Fruit fly (Drosophila melanogaster) whole organism, wandering third instar larva: ENCODE results near the gene Snap24.

Experiments
- Abd-B ChIP-seq: fragments of >200 bp; optimal IDR thresholded peaks from 2 replicates; lab custom pipeline; 2017; ENCODE audit warnings: missing biosample characterization, missing genetic modification characterization
- CG32264 ChIP-seq: fragments of 200-800 bp; sonication (Bioruptor generic); optimal IDR thresholded peaks from 2 replicates; lab custom pipeline; 2016; ENCODE audit warnings: missing biosample characterization, missing genetic modification characterization
- CG9705 ChIP-seq: fragments of 200-800 bp; sonication (Bioruptor generic); optimal IDR thresholded peaks from 2 replicates; lab custom pipeline; 2018; ENCODE audit warnings: missing biosample characterization, mild to moderate bottlenecking, missing genetic modification characterization
- CrebA ChIP-seq: fragments of 200-800 bp; sonication (Bioruptor generic); optimal IDR thresholded peaks from 2 replicates; lab custom pipeline; 2016; ENCODE audit warnings: missing biosample characterization, mild to moderate bottlenecking, missing genetic modification characterization, borderline replicate concordance
- Dfd ChIP-seq: fragments of >200 bp; optimal IDR thresholded peaks from 2 replicates; lab custom pipeline; 2017; ENCODE audit warnings: missing biosample characterization, missing genetic modification characterization
- Dif ChIP-seq: fragments of 200-275, 200-300 bp; sonication (Bioruptor generic); optimal IDR thresholded peaks from 2 replicates; lab custom pipeline; 2018; ENCODE audit warnings: missing biosample characterization, missing genetic modification characterization; ENCODE audit not compliant: partially characterized antibody
- GATAd ChIP-seq: sonication (Bioruptor generic); optimal IDR thresholded peaks from 2 replicates; lab custom pipeline; 2016; ENCODE audit warnings: missing biosample characterization, missing genetic modification characterization
- HLH106 ChIP-seq: fragments of 200-800 bp; optimal IDR thresholded peaks from 3 replicates; lab custom pipeline; 2019; ENCODE audit warnings: missing biosample characterization, mild to moderate bottlenecking, missing genetic modification characterization, moderate library complexity
- Hnf4 ChIP-seq: fragments of 200-800 bp; sonication (Bioruptor generic); optimal IDR thresholded peaks from 2 replicates; lab custom pipeline; 2016; ENCODE audit warnings: missing biosample characterization, mild to moderate bottlenecking, missing genetic modification characterization
- Hr78 ChIP-seq: fragments of >200 bp; optimal IDR thresholded peaks from 2 replicates; lab custom pipeline; 2017; ENCODE audit warnings: missing biosample characterization, missing genetic modification characterization
- Hr83 ChIP-seq: fragments of 200-300 bp; sonication (Bioruptor generic); optimal IDR thresholded peaks from 2 replicates; lab custom pipeline; 2016; ENCODE audit warnings: missing biosample characterization, mild to moderate bottlenecking, missing genetic modification characterization, moderate library complexity; ENCODE audit not compliant: poor library complexity, severe bottlenecking
- Jra ChIP-seq: sonication (Bioruptor generic); optimal IDR thresholded peaks from 2 replicates; lab custom pipeline; 2016; ENCODE audit warnings: missing biosample characterization, missing genetic modification characterization
- Mio ChIP-seq: sonication (Bioruptor generic); optimal IDR thresholded peaks from 2 replicates; lab custom pipeline; 2016; ENCODE audit warnings: missing biosample characterization, missing genetic modification characterization
- Myc ChIP-seq: fragments of >200 bp; optimal IDR thresholded peaks from 2 replicates; lab custom pipeline; 2017
- N ChIP-seq: fragments of >200 bp; optimal IDR thresholded peaks from 2 replicates; lab custom pipeline; 2018; ENCODE audit warnings: missing biosample characterization, missing external identifiers, missing genetic modification characterization
- OdsH ChIP-seq: fragments of 200-800 bp; sonication (Bioruptor generic); optimal IDR thresholded peaks from 2 replicates; lab custom pipeline; 2016; ENCODE audit warnings: missing biosample characterization, mild to moderate bottlenecking, missing genetic modification characterization
- Rel ChIP-seq, 2 experiments: fragments of 200-800 bp; sonication (Bioruptor generic) in 1 of 2; optimal IDR thresholded peaks; 2 replicates in 1 of 2; 3 replicates in 1 of 2; lab custom pipeline; 2016 to 2019; ENCODE audit warnings: mild to moderate bottlenecking in 2 of 2, missing biosample characterization in 2 of 2, missing genetic modification characterization in 2 of 2, moderate library complexity in 1 of 2
- Sp1 ChIP-seq: fragments of 200-800 bp; sonication (Bioruptor generic); optimal IDR thresholded peaks from 3 replicates; lab custom pipeline; 2019; ENCODE audit warnings: missing biosample characterization, mild to moderate bottlenecking, missing genetic modification characterization, moderate library complexity
- Vsx2 ChIP-seq: fragments of 200-300, 225-300 bp; sonication (Bioruptor generic); optimal IDR thresholded peaks from 2 replicates; lab custom pipeline; 2018; ENCODE audit warnings: missing biosample characterization, missing genetic modification characterization; ENCODE audit not compliant: partially characterized antibody
- br ChIP-seq: fragments of 200-800 bp; sonication (Bioruptor generic); optimal IDR thresholded peaks from 2 replicates; lab custom pipeline; 2016; ENCODE audit warnings: missing biosample characterization, missing genetic modification characterization
- brk ChIP-seq: fragments of 200-800 bp; sonication (Bioruptor generic); optimal IDR thresholded peaks from 2 replicates; lab custom pipeline; 2016; ENCODE audit warnings: missing biosample characterization, mild to moderate bottlenecking, missing genetic modification characterization
- dl ChIP-seq, 2 experiments: fragments of 175-275, 200-275 bp in 1 of 2; fragments of 200-275 bp in 1 of 2; sonication (Bioruptor generic); optimal IDR thresholded peaks; lab custom pipeline; 2018; ENCODE audit warnings: mild to moderate bottlenecking in 2 of 2, missing biosample characterization in 2 of 2, missing genetic modification characterization in 2 of 2, moderate library complexity in 2 of 2; ENCODE audit not compliant: partially characterized antibody in 2 of 2, insufficient read depth in 1 of 2
- dmrt93B ChIP-seq: fragments of 200-800 bp; sonication (Bioruptor generic); optimal IDR thresholded peaks from 2 replicates; lab custom pipeline; 2018; ENCODE audit warnings: missing biosample characterization, mild to moderate bottlenecking, missing genetic modification characterization
- dsf ChIP-seq: sonication (Bioruptor generic); optimal IDR thresholded peaks from 2 replicates; lab custom pipeline; 2016; ENCODE audit warnings: missing biosample characterization, missing genetic modification characterization, borderline replicate concordance
- ey ChIP-seq: fragments of 200-800 bp; sonication (Bioruptor generic); optimal IDR thresholded peaks from 2 replicates; lab custom pipeline; 2016; ENCODE audit warnings: missing biosample characterization, missing genetic modification characterization
- foxo ChIP-seq, 2 experiments: fragments of 200-800 bp; sonication (Bioruptor generic); optimal IDR thresholded peaks; 2 replicates in 1 of 2; 3 replicates in 1 of 2; lab custom pipeline; 2016 to 2017; ENCODE audit warnings: missing biosample characterization in 2 of 2, missing genetic modification characterization in 2 of 2
- fru ChIP-seq: fragments of 200-800 bp; sonication (Bioruptor generic); optimal IDR thresholded peaks from 3 replicates; lab custom pipeline; 2016; ENCODE audit warnings: missing biosample characterization, mild to moderate bottlenecking, missing genetic modification characterization
- h ChIP-seq: fragments of 200-800 bp; sonication (Bioruptor generic); optimal IDR thresholded peaks from 3 replicates; lab custom pipeline; 2016; ENCODE audit warnings: missing biosample characterization, mild to moderate bottlenecking, missing genetic modification characterization
- jim ChIP-seq: fragments of 175-275, 200-325 bp; sonication (Bioruptor generic); optimal IDR thresholded peaks from 2 replicates; lab custom pipeline; 2016; ENCODE audit warnings: missing biosample characterization, mild to moderate bottlenecking, missing genetic modification characterization
- lola ChIP-seq: fragments of >200 bp; optimal IDR thresholded peaks from 2 replicates; lab custom pipeline; 2017; ENCODE audit warnings: missing biosample characterization, missing genetic modification characterization
- pan ChIP-seq: fragments of >200 bp; optimal IDR thresholded peaks from 2 replicates; lab custom pipeline; 2017
- psq ChIP-seq: fragments of 200-800 bp; sonication (Bioruptor generic); optimal IDR thresholded peaks from 3 replicates; lab custom pipeline; 2017; ENCODE audit warnings: missing biosample characterization, mild to moderate bottlenecking, missing genetic modification characterization, moderate library complexity
- rgr ChIP-seq: fragments of 200-800 bp; sonication (Bioruptor generic); optimal IDR thresholded peaks from 3 replicates; lab custom pipeline; 2016; ENCODE audit warnings: missing biosample characterization, mild to moderate bottlenecking, missing genetic modification characterization
- sage ChIP-seq: fragments of 200-800 bp; sonication (Bioruptor generic); optimal IDR thresholded peaks from 2 replicates; lab custom pipeline; 2016; ENCODE audit warnings: missing biosample characterization, mild to moderate bottlenecking, missing genetic modification characterization
- sv ChIP-seq: fragments of 200-800 bp; sonication (Bioruptor generic); optimal IDR thresholded peaks from 3 replicates; lab custom pipeline; 2016; ENCODE audit warnings: missing biosample characterization, missing genetic modification characterization
- tai ChIP-seq: sonication (Bioruptor generic); optimal IDR thresholded peaks from 2 replicates; lab custom pipeline; 2016; ENCODE audit warnings: missing biosample characterization, missing genetic modification characterization
- usp ChIP-seq: fragments of >200 bp; optimal IDR thresholded peaks from 2 replicates; lab custom pipeline; 2017; ENCODE audit warnings: missing biosample characterization, missing genetic modification characterization
- woc ChIP-seq: sonication (Bioruptor generic); optimal IDR thresholded peaks from 2 replicates; lab custom pipeline; 2016; ENCODE audit warnings: missing biosample characterization, mild to moderate bottlenecking, missing genetic modification characterization

The Snap24 gene

dm6 chr3R:9793018-9793417, 30.1 kb upstream of the Snap24 start, which contains the start of gene CG8516:
TSS of gene CG8516 (plus strand) at chr3R:9793295.
- no peak for TF ChIP-seq Dif (GFP tag; lab: Kevin White, UChicago)
- no peak for TF ChIP-seq Hr78 (GFP tag; lab: Kevin White, UChicago)
- no peak for TF ChIP-seq Rel (GFP tag; optimal IDR thresholded peaks at IDR 0.05; lab: Kevin White, UChicago)
- TF ChIP-seq Rel (tag; optimal IDR thresholded peaks at IDR 0.05; lab: Kevin White, UChicago): peak; percentile 41
- no peak for TF ChIP-seq jim (GFP tag; lab: Kevin White, UChicago)
- no peak for TF ChIP-seq Myc (lab: Kevin White, UChicago)
- no peak for TF ChIP-seq brk
- TF ChIP-seq CG9705 (GFP tag; lab: Kevin White, UChicago): no peak
- TF ChIP-seq Sp1 (GFP tag; lab: Kevin White, UChicago): peak; percentile 11
- TF ChIP-seq rgr (GFP tag; lab: Kevin White, UChicago): no peak
- TF ChIP-seq br (GFP tag; lab: Kevin White, UChicago): no peak
- TF ChIP-seq tai (GFP tag; lab: Kevin White, UChicago): no peak
- no peak for TF ChIP-seq N (GFP tag; lab: Kevin White, UChicago)
- peak in 1 of 2 experiments; percentile 29 for TF ChIP-seq foxo (GFP tag; optimal IDR thresholded peaks at IDR 0.05; lab: Kevin White, UChicago)
- peak; percentile 24 for TF ChIP-seq woc (GFP tag; lab: Kevin White, UChicago)
- TF ChIP-seq dsf (GFP tag; lab: Kevin White, UChicago): no peak
- no peak for TF ChIP-seq dmrt93B (GFP tag; lab: Kevin White, UChicago)
- peak; percentile 29 for TF ChIP-seq h (GFP tag; lab: Kevin White, UChicago)
- no peak for TF ChIP-seq Hnf4 (GFP tag; lab: Kevin White, UChicago)
- no peak for TF ChIP-seq CrebA (GFP tag; lab: Kevin White, UChicago)
- TF ChIP-seq sv: peak; percentile 11
- no peak for TF ChIP-seq Mio (GFP tag; lab: Kevin White, UChicago)
- no peak for TF ChIP-seq usp (GFP tag; lab: Kevin White, UChicago)
- TF ChIP-seq dl (GFP tag; optimal IDR thresholded peaks at IDR 0.05; lab: Kevin White, UChicago; ENCODE audit: insufficient read depth in 1 of 2, partially characterized antibody in 2 of 2): no peak
- no peak for TF ChIP-seq GATAd (GFP tag; lab: Kevin White, UChicago)
- no peak for TF ChIP-seq ey (GFP tag; lab: Kevin White, UChicago)
- peak; percentile 19 for TF ChIP-seq HLH106
- no peak for TF ChIP-seq Hr83 (GFP tag; lab: Kevin White, UChicago)

- TF ChIP-seq N (GFP tag; lab: Kevin White, UChicago) (no peak), Hnf4 (GFP tag; lab: Kevin White, UChicago) (no peak), Sp1 (GFP tag; lab: Kevin White, UChicago) (peak; percentile 68), psq (GFP tag; lab: Kevin White, UChicago) (peak; percentile 48), sv (peak; percentile 43), br (GFP tag; lab: Kevin White, UChicago) (peak; percentile 32), ey (GFP tag; lab: Kevin White, UChicago) (peak; percentile 46), Hr78 (GFP tag; lab: Kevin White, UChicago) (no peak), OdsH (GFP tag; lab: Kevin White, UChicago) (peak; percentile 23), Dif (GFP tag; lab: Kevin White, UChicago) (no peak), Jra (GFP tag; lab: Kevin White, UChicago) (peak; percentile 37), foxo (GFP tag; optimal IDR thresholded peaks at IDR 0.05; lab: Kevin White, UChicago) (peak in 1 of 2 experiments; percentile 68), sage (GFP tag; lab: Kevin White, UChicago) (no peak), dl (GFP tag; optimal IDR thresholded peaks at IDR 0.05; lab: Kevin White, UChicago; ENCODE audit: insufficient read depth in 1 of 2, partially characterized antibody in 2 of 2) (no peak), Hr83 (GFP tag; lab: Kevin White, UChicago) (no peak), Dfd (GFP tag; lab: Kevin White, UChicago) (no peak), CG32264 (GFP tag; lab: Kevin White, UChicago) (no peak), jim (GFP tag; lab: Kevin White, UChicago) (no peak), h (GFP tag; lab: Kevin White, UChicago) (peak; percentile 65), Abd-B (GFP tag; lab: Kevin White, UChicago) (no peak), Mio (GFP tag; lab: Kevin White, UChicago) (no peak), dmrt93B (GFP tag; lab: Kevin White, UChicago) (no peak), Vsx2 (no peak), tai (GFP tag; lab: Kevin White, UChicago) (no peak), usp (GFP tag; lab: Kevin White, UChicago) (no peak), brk (no peak), rgr (GFP tag; lab: Kevin White, UChicago) (no peak), Myc (lab: Kevin White, UChicago) (peak; percentile 92), Rel (GFP tag; optimal IDR thresholded peaks at IDR 0.05; lab: Kevin White, UChicago) (no peak), Rel (tag; optimal IDR thresholded peaks at IDR 0.05; lab: Kevin White, UChicago) (peak; percentile 94), woc (GFP tag; lab: Kevin White, UChicago) (peak; percentile 91), HLH106 (peak; percentile 76), GATAd (GFP tag; lab: Kevin White, UChicago) (no peak), CrebA (GFP tag; lab: Kevin White, UChicago) (no peak), fru (no peak), lola (no peak), dsf (GFP tag; lab: Kevin White, UChicago) (no peak), pan (no peak), CG9705 (GFP tag; lab: Kevin White, UChicago) (peak; percentile 52)
These were observed 28.3 kb upstream of the Snap24 start, which contains the start of the genes CG12945 and CG8507 for dm6 chr3R:9791177-9791806. TSS of gene CG12945 (minus strand) at chr3R:9791221. TSS of gene CG8507 (plus strand) at chr3R:9791483.
